Worm (Caenorhabditis elegans) whole organism, young adult: ENCODE measurements around the gene K06H7.8.

ENCODE experiments used
- B0019.2 ChIP-seq: fragments of 200-800 bp; sonication (Bioruptor generic); conservative IDR thresholded peaks from 2 replicates; pipeline ENCODE4 v1.3.6; 2022; ENCODE audit warnings: missing genetic modification reagents, missing genetic modification characterization, missing compliant biosample characterization
- B0336.3 ChIP-seq: fragments of 200-800 bp; sonication (Bioruptor generic); IDR thresholded peaks from 2 replicates; pipeline ENCODE4 v1.3.6; 2022; ENCODE audit warnings: missing genetic modification characterization, missing compliant biosample characterization
- D2030.7 ChIP-seq: fragments of 200-800 bp; sonication (Bioruptor generic); IDR thresholded peaks from 2 replicates; pipeline ENCODE4 v1.3.6; 2022; ENCODE audit warnings: missing genetic modification reagents, missing genetic modification characterization, missing compliant biosample characterization
- F23B12.7 ChIP-seq: sonication (generic microtip); optimal IDR thresholded peaks from 2 replicates; lab custom pipeline; 2017; ENCODE audit warnings: missing genetic modification characterization, mild to moderate bottlenecking, missing compliant biosample characterization, antibody characterized with exemption, moderate library complexity; ENCODE audit not compliant: insufficient read depth
- F37B4.10 ChIP-seq: fragments of 200-800 bp; sonication (Bioruptor generic); IDR thresholded peaks from 2 replicates; pipeline ENCODE4 v1.3.6; 2022; ENCODE audit warnings: missing genetic modification characterization, missing compliant biosample characterization
- K12H6.12 ChIP-seq: fragments of 200-800 bp; sonication (Bioruptor generic); optimal IDR thresholded peaks from 2 replicates; lab custom pipeline; 2018; ENCODE audit warnings: mild to moderate bottlenecking, missing genetic modification characterization, missing compliant biosample characterization
- T07F8.4 ChIP-seq: sonication (generic microtip); optimal IDR thresholded peaks from 2 replicates; lab custom pipeline; 2016; ENCODE audit warnings: mild to moderate bottlenecking, missing genetic modification characterization, moderate library complexity, missing compliant biosample characterization
- Y95B8A.8 ChIP-seq: fragments of 200-800 bp; sonication (Bioruptor generic); IDR thresholded peaks from 2 replicates; pipeline ENCODE4 v1.3.6; 2022; ENCODE audit warnings: missing genetic modification reagents, missing genetic modification characterization, missing compliant biosample characterization
- aptf-3 ChIP-seq: fragments of 200-800 bp; sonication (Bioruptor generic); IDR thresholded peaks from 2 replicates; pipeline ENCODE4 v1.3.6; 2022; ENCODE audit warnings: missing genetic modification characterization, missing compliant biosample characterization
- atf-7 ChIP-seq: sonication (generic microtip); optimal IDR thresholded peaks from 2 replicates; lab custom pipeline; 2017; ENCODE audit warnings: mild to moderate bottlenecking, missing genetic modification characterization, missing compliant biosample characterization
- ccch-3 ChIP-seq: fragments of 200-800 bp; sonication (Bioruptor generic); optimal IDR thresholded peaks from 2 replicates; lab custom pipeline; 2018; ENCODE audit warnings: mild to moderate bottlenecking, missing genetic modification characterization, missing compliant biosample characterization
- cebp-1 ChIP-seq, 2 experiments: fragments of 200-800 bp in 1 of 2; sonication (Bioruptor generic) in 1 of 2; sonication (generic microtip) in 1 of 2; IDR thresholded peaks in 1 of 2; optimal IDR thresholded peaks in 1 of 2; 2 replicates each; pipeline versions ENCODE4 v1.3.6 to Lab custom; 2017 to 2022; ENCODE audit warnings: missing compliant biosample characterization in 2 of 2, missing genetic modification characterization in 2 of 2, mild to moderate bottlenecking in 1 of 2, missing genetic modification reagents in 1 of 2, moderate library complexity in 1 of 2
- cebp-2 ChIP-seq: fragments of 200-800 bp; sonication (Bioruptor generic); IDR thresholded peaks from 2 replicates; pipeline ENCODE4 v1.3.6; 2022; ENCODE audit warnings: missing genetic modification characterization, missing compliant biosample characterization
- ceh-100 ChIP-seq: fragments of 200-800 bp; sonication (Bioruptor generic); IDR thresholded peaks from 2 replicates; pipeline ENCODE4 v1.3.6; 2022; ENCODE audit warnings: missing genetic modification reagents, missing genetic modification characterization, missing compliant biosample characterization
- die-1 ChIP-seq: sonication (generic microtip); optimal IDR thresholded peaks from 2 replicates; lab custom pipeline; 2016; ENCODE audit warnings: missing genotype, mild to moderate bottlenecking, missing genetic modification characterization, missing compliant biosample characterization
- dpff-1 ChIP-seq: sonication (generic microtip); optimal IDR thresholded peaks from 2 replicates; lab custom pipeline; 2017; ENCODE audit warnings: mild to moderate bottlenecking, missing genetic modification characterization, missing compliant biosample characterization
- efl-1 ChIP-seq: fragments of 150-350 bp; optimal IDR thresholded peaks from 2 replicates; lab custom pipeline; 2014; ENCODE audit warnings: missing biosample characterization, missing genetic modification reagents, missing genetic modification characterization
- egl-44 ChIP-seq: fragments of 200-800 bp; sonication (Bioruptor generic); IDR thresholded peaks from 2 replicates; pipeline ENCODE4 v1.3.6; 2022; ENCODE audit warnings: missing genetic modification reagents, missing genetic modification characterization, missing compliant biosample characterization
- egrh-3 ChIP-seq: fragments of 200-800 bp; sonication (Bioruptor generic); IDR thresholded peaks from 2 replicates; pipeline ENCODE4 v1.3.6; 2022; ENCODE audit warnings: missing genetic modification reagents, missing genetic modification characterization, missing compliant biosample characterization
- ekl-4 ChIP-seq: fragments of 200-800 bp; sonication (Bioruptor generic); IDR thresholded peaks from 2 replicates; pipeline ENCODE4 v1.3.6; 2022; ENCODE audit warnings: missing genetic modification reagents, missing genetic modification characterization, missing compliant biosample characterization
- fkh-3 ChIP-seq: sonication (generic microtip); optimal IDR thresholded peaks from 2 replicates; lab custom pipeline; 2016; ENCODE audit warnings: mild to moderate bottlenecking, missing genetic modification characterization, missing compliant biosample characterization
- gei-17 ChIP-seq: fragments of 200-800 bp; sonication (Bioruptor generic); optimal IDR thresholded peaks from 2 replicates; lab custom pipeline; 2018; ENCODE audit warnings: mild to moderate bottlenecking, missing genetic modification characterization, missing compliant biosample characterization
- him-1 ChIP-seq: sonication (generic microtip); optimal IDR thresholded peaks from 2 replicates; lab custom pipeline; 2016; ENCODE audit warnings: missing genotype, missing genetic modification reagents, missing genetic modification characterization, missing compliant biosample characterization
- hmg-20 ChIP-seq: fragments of 200-800 bp; sonication (Bioruptor generic); IDR thresholded peaks from 2 replicates; pipeline ENCODE4 v1.3.6; 2022; ENCODE audit warnings: missing genetic modification reagents, missing genetic modification characterization, missing compliant biosample characterization
- hsf-1 ChIP-seq: fragments of 200-800 bp; sonication (Bioruptor generic); IDR thresholded peaks from 2 replicates; pipeline ENCODE4 v1.3.6; 2022; ENCODE audit warnings: missing genetic modification reagents, missing genetic modification characterization, missing compliant biosample characterization
- let-526 ChIP-seq: fragments of 200-800 bp; sonication (Bioruptor generic); IDR thresholded peaks from 2 replicates; pipeline ENCODE4 v1.3.6; 2022; ENCODE audit warnings: missing genetic modification reagents, missing genetic modification characterization, missing compliant biosample characterization
- lin-40 ChIP-seq: sonication (generic microtip); optimal IDR thresholded peaks from 2 replicates; lab custom pipeline; 2016; ENCODE audit warnings: missing genetic modification characterization, mild to moderate bottlenecking, missing compliant biosample characterization, missing genotype, missing genetic modification reagents
- lsl-1 ChIP-seq: fragments of 200-800 bp; sonication (Bioruptor generic); optimal IDR thresholded peaks from 2 replicates; lab custom pipeline; 2018; ENCODE audit warnings: mild to moderate bottlenecking, missing genetic modification characterization, moderate library complexity, missing compliant biosample characterization
- mcd-1 ChIP-seq: fragments of 200-800 bp; sonication (Bioruptor generic); IDR thresholded peaks from 2 replicates; pipeline ENCODE4 v1.3.6; 2022; ENCODE audit warnings: missing genetic modification reagents, missing genetic modification characterization, missing compliant biosample characterization
- mes-4 ChIP-seq: sonication (generic microtip); optimal IDR thresholded peaks from 2 replicates; lab custom pipeline; 2016; ENCODE audit warnings: missing genotype, missing genetic modification characterization, missing compliant biosample characterization
- nfya-2 ChIP-seq: fragments of 200-800 bp; sonication (Bioruptor generic); IDR thresholded peaks from 2 replicates; pipeline ENCODE4 v1.3.6; 2022; ENCODE audit warnings: missing genetic modification reagents, missing genetic modification characterization, missing compliant biosample characterization
- nfyb-1 ChIP-seq: fragments of 200-800 bp; sonication (Bioruptor generic); IDR thresholded peaks from 2 replicates; pipeline ENCODE4 v1.3.6; 2022; ENCODE audit warnings: missing genetic modification reagents, missing genetic modification characterization, missing compliant biosample characterization
- nhr-120 ChIP-seq: fragments of 200-800 bp; sonication (Bioruptor generic); IDR thresholded peaks from 2 replicates; pipeline ENCODE4 v1.3.6; 2022; ENCODE audit warnings: missing genetic modification characterization, missing compliant biosample characterization
- pbrm-1 ChIP-seq: fragments of 200-800 bp; sonication (Bioruptor generic); IDR thresholded peaks from 2 replicates; pipeline ENCODE4 v1.3.6; 2022; ENCODE audit warnings: missing genetic modification reagents, missing genetic modification characterization, missing compliant biosample characterization
- rec-8 ChIP-seq, 2 experiments: sonication (generic microtip); optimal IDR thresholded peaks; 2 replicates each; lab custom pipeline; 2016; ENCODE audit warnings: mild to moderate bottlenecking in 2 of 2, missing genetic modification characterization in 2 of 2, missing genetic modification reagents in 2 of 2, missing genotype in 2 of 2, missing biosample characterization in 1 of 2, missing compliant biosample characterization in 1 of 2, moderate library complexity in 1 of 2
- rpc-1 ChIP-seq, 2 experiments: fragments of 150-350 bp in 1 of 2; sonication (generic microtip) in 1 of 2; optimal IDR thresholded peaks; 2 replicates each; lab custom pipeline; 2014 to 2018; ENCODE audit warnings: missing biosample characterization in 1 of 2, missing genetic modification characterization in 1 of 2, missing genetic modification reagents in 1 of 2, missing genotype in 1 of 2
- sdz-38 ChIP-seq: sonication (generic microtip); optimal IDR thresholded peaks from 2 replicates; lab custom pipeline; 2016; ENCODE audit warnings: missing genotype, missing genetic modification characterization, missing compliant biosample characterization
- sea-2 ChIP-seq: fragments of 200-800 bp; sonication (Bioruptor generic); IDR thresholded peaks from 2 replicates; pipeline ENCODE4 v1.3.6; 2022; ENCODE audit warnings: missing genetic modification characterization, missing compliant biosample characterization
- snpc-3.4 ChIP-seq: sonication (generic microtip); optimal IDR thresholded peaks from 2 replicates; lab custom pipeline; 2017; ENCODE audit warnings: missing genetic modification characterization, mild to moderate bottlenecking, missing compliant biosample characterization, antibody characterized with exemption, moderate library complexity, missing genotype, missing genetic modification reagents
- somi-1 ChIP-seq: fragments of 200-800 bp; sonication (Bioruptor generic); optimal IDR thresholded peaks from 2 replicates; lab custom pipeline; 2018; ENCODE audit warnings: mild to moderate bottlenecking, missing genetic modification characterization, missing compliant biosample characterization
- sptf-2 ChIP-seq: fragments of 200-800 bp; sonication (Bioruptor generic); optimal IDR thresholded peaks from 2 replicates; lab custom pipeline; 2018; ENCODE audit warnings: mild to moderate bottlenecking, missing genetic modification characterization, missing compliant biosample characterization
- unc-62 ChIP-seq: fragments of 150-350 bp; optimal IDR thresholded peaks from 2 replicates; lab custom pipeline; 2014; ENCODE audit warnings: missing biosample characterization, missing genetic modification reagents, missing genetic modification characterization
- xnd-1 ChIP-seq: sonication (generic microtip); optimal IDR thresholded peaks from 2 replicates; lab custom pipeline; 2016; ENCODE audit warnings: missing genotype, missing genetic modification reagents, missing genetic modification characterization, missing compliant biosample characterization
- zfh-2 ChIP-seq: fragments of 200-800 bp; sonication (Bioruptor generic); conservative IDR thresholded peaks from 2 replicates; pipeline ENCODE4 v1.3.6; 2022; ENCODE audit warnings: missing genetic modification reagents, missing genetic modification characterization, missing compliant biosample characterization
- ztf-18 ChIP-seq: sonication (generic microtip); optimal IDR thresholded peaks from 2 replicates; lab custom pipeline; 2016; ENCODE audit warnings: missing genotype, mild to moderate bottlenecking, missing genetic modification characterization, missing compliant biosample characterization
- ztf-25 ChIP-seq: fragments of 200-800 bp; sonication (Bioruptor generic); IDR thresholded peaks from 2 replicates; pipeline ENCODE4 v1.3.6; 2022; ENCODE audit warnings: missing genetic modification reagents, missing genetic modification characterization, missing compliant biosample characterization

Gene K06H7.8

ce11 chrIII:8106476-8106875 is 8.5 kb upstream of the K06H7.8 start (continued):
- TF ChIP-seq sptf-2 (no peak), pbrm-1 (0 out of 2 replicates have a peak, but pooled peaks have one; percentile 38), ztf-25 (GFP tag; lab: Robert Waterston, UW) (no peak)

ce11 chrIII:8105771-8106170 is 7.8 kb upstream of the K06H7.8 start:
- TF ChIP-seq cebp-1 (GFP tag; IDR thresholded peaks at IDR 0.05; lab: Robert Waterston, UW) (no peak), cebp-1 (tag; optimal IDR thresholded peaks at IDR 0.05; lab: Kevin White, UChicago) (no peak), fkh-3 (no peak), ztf-25 (GFP tag; lab: Robert Waterston, UW) (no peak), lin-40 (tag; lab: Kevin White, UChicago) (no peak), hmg-20 (GFP tag; lab: Robert Waterston, UW) (no peak), mcd-1 (GFP tag; lab: Robert Waterston, UW) (no peak), dpff-1 (no peak), aptf-3 (GFP tag; lab: Robert Waterston, UW) (no peak), nfyb-1 (GFP tag; lab: Robert Waterston, UW) (no peak), ekl-4 (GFP tag; lab: Robert Waterston, UW) (no peak), F37B4.10 (GFP tag; lab: Robert Waterston, UW) (no peak), nfya-2 (GFP tag; lab: Robert Waterston, UW) (no peak), mes-4 (no peak), egl-44 (GFP tag; lab: Robert Waterston, UW) (no peak)
- TF ChIP-seq, all 124 proteins: peak for 0

DNA sequence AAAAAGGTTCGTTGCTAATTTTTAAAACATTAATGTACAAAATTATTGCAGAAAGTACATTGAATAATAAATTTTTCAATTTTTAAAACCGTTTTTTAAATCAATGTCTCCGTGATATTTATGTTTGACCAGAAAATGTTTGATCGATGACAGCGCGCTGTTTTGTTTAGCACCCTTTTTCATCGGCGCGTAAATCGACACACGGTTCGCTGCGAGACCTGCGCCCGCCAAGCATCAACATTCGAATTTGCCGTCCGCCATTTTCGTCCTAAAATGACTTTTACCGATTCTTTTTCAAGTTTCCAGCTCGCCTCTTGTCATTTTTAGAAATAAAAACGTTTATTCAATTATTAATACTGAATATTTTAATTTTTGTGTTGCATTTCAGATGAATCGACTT is 2.9 kb upstream of the K06H7.8 start, which contains the start of gene plk-1:
Gene plk-1 (plus strand): TSS at position 389 of the 400 bp plus-strand sequence.
- TF ChIP-seq rpc-1 (optimal IDR thresholded peaks at IDR 0.05; lab: Kevin White, UChicago) (no peak), rpc-1 (tag; optimal IDR thresholded peaks at IDR 0.05; lab: Kevin White, UChicago) (no peak), nhr-120 (GFP tag; lab: Robert Waterston, UW) (no peak), snpc-3.4 (tag; lab: Kevin White, UChicago) (peak; percentile 87), ceh-100 (GFP tag; lab: Robert Waterston, UW) (no peak), cebp-2 (GFP tag; lab: Robert Waterston, UW) (no peak), T07F8.4 (tag; lab: Kevin White, UChicago) (no peak), sdz-38 (tag; lab: Kevin White, UChicago) (no peak), hsf-1 (peak; percentile 70), K12H6.12 (no peak), atf-7 (tag; lab: Kevin White, UChicago) (no peak), unc-62 (GFP tag; lab: Kevin White, UChicago) (no peak), rec-8 (tag; optimal IDR thresholded peaks at IDR 0.05; lab: Kevin White, UChicago) (no peak), let-526 (no peak), B0019.2 (GFP tag; lab: Robert Waterston, UW) (peak; percentile 84), zfh-2 (GFP tag; lab: Robert Waterston, UW) (no peak), die-1 (tag; lab: Kevin White, UChicago) (no peak), B0336.3 (peak; percentile 52; the same call in 1 of the 2 replicates), ccch-3 (GFP tag; lab: Kevin White, UChicago) (no peak), efl-1 (GFP tag; lab: Kevin White, UChicago) (peak; percentile 98), lsl-1 (GFP tag; lab: Kevin White, UChicago) (peak; percentile 80), F23B12.7 (no peak), somi-1 (GFP tag; lab: Kevin White, UChicago) (no peak), gei-17 (GFP tag; lab: Kevin White, UChicago) (no peak), xnd-1 (tag; lab: Kevin White, UChicago) (peak; percentile 82), egl-44 (GFP tag; lab: Robert Waterston, UW) (no peak), sea-2 (no peak), ztf-18 (tag; lab: Kevin White, UChicago) (peak; percentile 8), egrh-3 (GFP tag; lab: Robert Waterston, UW) (no peak), D2030.7 (GFP tag; lab: Robert Waterston, UW) (no peak), him-1 (tag; lab: Kevin White, UChicago) (no peak), mes-4 (no peak), ztf-25 (GFP tag; lab: Robert Waterston, UW) (no peak), Y95B8A.8 (GFP tag; lab: Robert Waterston, UW) (peak; percentile 55; the same call in 1 of the 2 replicates)
